Worm (Caenorhabditis elegans): Measurements from ENCODE around the gene nas-17.
"Not testable (repeated sequence)": the region's sequence is repeated elsewhere in the genome, so short reads cannot be mapped to it uniquely, and the experiment has no call there.

Gene nas-17

DNA sequence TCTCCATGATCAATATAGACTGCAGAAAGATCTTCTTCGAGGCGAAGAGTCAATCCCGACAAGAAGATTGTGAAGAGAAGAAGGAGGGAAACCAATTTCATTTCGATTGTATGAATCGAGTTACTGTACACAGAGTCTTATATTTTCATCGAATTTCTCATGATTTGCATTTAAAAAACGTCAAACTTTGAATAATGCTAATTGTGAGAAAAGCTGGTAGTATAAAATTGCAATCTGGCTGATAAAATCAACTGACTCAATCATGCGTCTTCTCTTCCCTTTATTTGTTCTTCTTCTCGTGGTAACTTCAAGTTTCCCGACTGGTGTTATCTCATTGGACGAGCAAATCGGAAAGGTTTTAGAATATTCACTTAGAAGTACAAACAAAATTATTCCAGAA lies 8.3 kb upstream of the nas-17 start, which contains the start of the genes K03B8.11 and K03B8.14:
Gene K03B8.11, minus strand, starts transcription at position 101 of the 400 bp plus-strand sequence.
Gene K03B8.14, plus strand, starts transcription at position 110 of the 400 bp plus-strand sequence.
- no peak for TF ChIP-seq him-1 (tag; optimal IDR thresholded peaks at IDR 0.05)
- TF ChIP-seq dao-5 (tag; optimal IDR thresholded peaks at IDR 0.05) = no peak
- no peak for TF ChIP-seq W03F9.2 (tag; optimal IDR thresholded peaks at IDR 0.05)

DNA sequence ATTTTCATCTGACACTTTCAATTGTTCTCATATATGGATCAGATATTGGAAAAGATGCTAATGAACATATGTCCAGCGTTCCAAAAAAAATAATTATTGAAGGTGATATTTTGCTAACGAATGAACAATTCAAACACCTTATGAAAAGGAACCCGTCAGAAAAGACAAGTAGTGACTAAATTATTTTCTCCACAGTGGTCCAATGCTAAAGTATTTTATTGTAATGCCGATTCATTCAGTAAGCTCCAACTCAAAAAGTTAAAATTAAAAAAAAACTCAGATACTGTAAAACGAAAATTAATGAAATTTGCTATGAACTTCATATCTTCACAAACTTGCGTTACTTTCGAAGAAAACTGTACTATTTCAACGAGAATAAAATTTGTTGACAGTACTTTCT lies 6.7 kb upstream of the nas-17 start, which contains the start of gene nas-16:
Gene nas-16, plus strand, starts transcription at position 301 of the 400 bp plus-strand sequence.
- TF ChIP-seq him-1 (tag; optimal IDR thresholded peaks at IDR 0.05) (no peak), dao-5 (tag; optimal IDR thresholded peaks at IDR 0.05) (no peak), W03F9.2 (tag; optimal IDR thresholded peaks at IDR 0.05) (no peak)

DNA sequence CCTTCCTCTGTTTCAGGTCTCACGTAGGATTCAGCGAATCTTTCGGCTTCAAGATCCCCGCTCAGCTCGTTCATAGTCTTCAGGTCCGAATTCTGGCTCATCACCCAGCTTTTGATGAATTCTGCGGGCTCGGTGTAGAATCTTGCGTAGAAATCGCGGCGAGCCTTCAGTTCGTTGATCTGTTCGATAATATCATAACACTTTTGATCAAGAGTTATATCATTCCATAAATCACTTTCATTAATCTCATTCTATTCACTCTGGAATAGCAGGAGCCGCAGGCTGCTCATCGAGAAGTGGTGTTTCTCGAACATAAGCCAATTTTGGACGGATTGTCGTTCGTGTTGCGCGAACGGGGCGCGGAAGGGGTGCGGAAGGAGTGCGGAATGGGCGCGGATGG lies 3.7 kb upstream of the nas-17 start, which contains the start of gene K03B8.4:
Gene K03B8.4, minus strand, starts transcription at position 101 of the 400 bp plus-strand sequence.
- not testable (repeated sequence) for TF ChIP-seq dao-5, him-1, W03F9.2 (tag; optimal IDR thresholded peaks at IDR 0.05)

DNA sequence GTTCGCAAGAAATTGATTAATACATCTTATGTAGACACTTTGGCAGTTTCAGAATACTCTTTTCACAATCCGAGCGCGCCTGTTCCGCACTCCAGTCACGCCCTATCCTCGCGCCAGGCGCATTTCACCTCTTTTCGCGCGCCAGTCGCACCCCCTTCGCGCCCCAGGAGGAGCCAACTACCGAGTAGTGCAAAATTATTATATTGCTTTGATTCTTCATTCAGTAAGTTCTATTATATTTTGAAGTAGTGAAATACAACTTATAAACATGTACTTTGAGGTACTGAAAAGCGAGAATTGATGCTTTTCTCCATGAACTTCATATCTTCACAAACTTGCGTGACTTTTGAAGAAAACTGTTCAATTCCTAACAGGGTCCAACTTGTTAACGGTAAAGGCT lies 2.6 kb upstream of the nas-17 start, which contains the start of gene nas-18:
Gene nas-18, plus strand, starts transcription at position 301 of the 400 bp plus-strand sequence.
- not testable (repeated sequence) for TF ChIP-seq him-1, dao-5, W03F9.2 (tag; optimal IDR thresholded peaks at IDR 0.05)

DNA sequence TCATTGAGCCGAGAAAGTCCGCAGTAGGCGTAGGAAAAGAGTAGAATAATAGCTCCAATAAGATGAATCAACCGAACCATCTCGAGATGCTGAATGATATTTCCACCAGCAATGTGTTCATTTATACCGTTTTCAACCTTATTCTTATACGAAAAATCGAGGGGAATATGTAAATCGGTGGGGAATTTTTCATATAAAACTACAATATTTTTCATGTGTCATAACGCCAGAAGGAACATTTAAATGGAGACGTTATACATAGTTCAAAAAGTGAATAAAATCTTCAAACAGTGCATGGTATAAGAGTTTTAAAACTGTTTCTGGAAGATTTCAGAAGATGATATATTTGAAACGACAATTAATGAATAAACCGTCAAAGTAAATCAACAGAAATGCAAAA lies 3.9 kb downstream of the nas-17 start, which contains the start of gene nas-19:
Gene nas-19, minus strand, starts transcription at position 101 of the 400 bp plus-strand sequence.
- no peak for TF ChIP-seq him-1 (tag; optimal IDR thresholded peaks at IDR 0.05)
- TF ChIP-seq W03F9.2 (tag; optimal IDR thresholded peaks at IDR 0.05) = no peak
- TF ChIP-seq dao-5 (tag; optimal IDR thresholded peaks at IDR 0.05) = no peak

DNA sequence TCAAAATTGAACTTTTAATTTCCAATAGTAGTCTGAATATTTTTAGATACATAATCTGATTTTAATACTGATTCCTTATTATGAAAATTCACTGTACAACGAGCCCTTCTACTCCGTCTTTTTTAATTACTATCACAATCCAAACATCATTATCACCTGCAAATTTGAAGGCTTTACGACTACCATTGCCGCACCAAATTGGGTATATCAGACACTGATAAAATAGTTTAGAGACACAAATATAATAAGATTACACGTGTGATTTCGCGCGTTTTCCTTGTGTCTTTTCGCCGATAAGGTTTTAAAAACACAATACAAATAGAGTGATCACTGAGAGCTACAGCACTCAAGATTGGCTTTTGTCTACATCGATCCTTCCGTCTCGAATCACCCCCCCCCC lies 4.3 kb downstream of the nas-17 start:
- TF ChIP-seq him-1 (tag; optimal IDR thresholded peaks at IDR 0.05) = no peak
- TF ChIP-seq W03F9.2 (tag; optimal IDR thresholded peaks at IDR 0.05) = no peak
- no peak for TF ChIP-seq dao-5 (tag; optimal IDR thresholded peaks at IDR 0.05)

DNA sequence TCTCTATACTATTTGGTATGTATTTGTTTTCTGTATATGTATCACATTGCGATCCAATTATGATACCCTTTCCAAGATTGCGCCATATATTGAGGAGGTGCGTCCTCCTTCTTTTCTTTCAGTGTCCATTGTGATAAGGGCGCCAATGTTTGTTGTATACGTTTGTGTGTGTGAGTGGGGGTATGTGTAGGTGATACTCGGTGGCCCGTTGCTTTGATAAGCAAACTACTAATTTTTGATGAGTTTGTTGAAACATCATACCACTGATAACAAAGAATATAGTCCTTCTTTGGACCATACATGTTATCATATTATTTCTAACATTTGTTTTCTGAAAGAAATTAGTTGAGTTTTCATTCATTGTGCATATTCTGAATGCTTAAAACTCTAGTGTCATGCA lies 5.0 kb downstream of the nas-17 start:
- TF ChIP-seq him-1 (tag; optimal IDR thresholded peaks at IDR 0.05) (no peak), W03F9.2 (tag; optimal IDR thresholded peaks at IDR 0.05) (no peak), dao-5 (tag; optimal IDR thresholded peaks at IDR 0.05) (no peak)

DNA sequence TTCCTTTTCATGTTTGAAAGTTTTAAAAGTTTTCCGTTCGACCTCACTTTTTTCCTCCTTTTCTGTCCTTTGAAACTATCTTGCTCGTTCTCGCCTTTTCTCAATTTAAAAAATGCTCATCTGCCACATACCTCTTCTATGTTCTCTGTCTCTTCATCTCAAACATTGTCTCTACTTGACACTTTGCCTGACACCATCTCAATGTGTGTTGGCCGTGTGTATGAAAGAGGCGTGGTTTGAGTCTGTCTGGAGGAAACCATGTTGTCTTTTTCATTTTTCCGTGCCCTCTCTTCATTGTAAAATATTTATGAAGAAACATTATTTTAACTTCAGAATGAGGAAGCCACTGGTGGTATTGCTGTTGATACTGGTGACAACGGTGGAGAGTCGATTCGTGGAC lies 8.5 kb downstream of the nas-17 start, which contains the start of gene K03B8.6:
Gene K03B8.6, plus strand, starts transcription at position 334 of the 400 bp plus-strand sequence.
- no peak for TF ChIP-seq dao-5 (tag; optimal IDR thresholded peaks at IDR 0.05)
- no peak for TF ChIP-seq him-1 (tag; optimal IDR thresholded peaks at IDR 0.05)
- no peak for TF ChIP-seq W03F9.2 (tag; optimal IDR thresholded peaks at IDR 0.05)

DNA sequence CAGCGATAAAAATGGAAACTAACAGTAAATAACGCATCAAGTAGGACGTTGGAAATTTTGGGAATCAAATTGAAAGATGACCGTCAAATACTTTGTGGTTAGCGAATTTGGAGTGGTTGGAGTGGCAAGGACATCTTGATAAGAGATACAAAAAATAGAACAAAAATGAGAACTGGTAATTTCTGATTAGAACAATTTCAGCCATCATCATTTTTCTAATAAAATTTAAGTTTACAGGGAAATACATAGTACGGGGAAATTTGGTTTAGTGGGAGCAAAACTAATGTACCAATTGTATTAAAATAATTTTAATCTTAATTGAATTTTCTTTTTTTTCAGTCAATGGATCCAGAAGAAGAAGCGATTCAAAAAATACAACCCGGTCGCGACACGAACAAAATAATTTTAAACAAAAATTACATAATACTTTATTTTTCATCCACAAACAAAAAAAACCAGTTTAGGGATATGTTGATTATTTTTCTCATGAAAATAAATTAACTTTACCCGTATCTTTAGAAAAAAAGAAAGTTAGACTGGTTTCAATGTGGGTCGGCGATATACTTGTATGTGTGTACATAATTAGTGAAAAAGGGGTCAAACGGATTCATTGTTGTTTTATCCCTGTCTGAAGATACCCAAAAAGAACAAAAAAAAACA lies 12.3 kb downstream of the nas-17 start, which contains the start of the genes K03B8.8 and grl-3:
Gene K03B8.8, minus strand, starts transcription at position 101 of the 660 bp plus-strand sequence.
Gene grl-3, plus strand, starts transcription at position 610 of the 660 bp plus-strand sequence.
- no peak for TF ChIP-seq dao-5 (tag; optimal IDR thresholded peaks at IDR 0.05)

DNA sequence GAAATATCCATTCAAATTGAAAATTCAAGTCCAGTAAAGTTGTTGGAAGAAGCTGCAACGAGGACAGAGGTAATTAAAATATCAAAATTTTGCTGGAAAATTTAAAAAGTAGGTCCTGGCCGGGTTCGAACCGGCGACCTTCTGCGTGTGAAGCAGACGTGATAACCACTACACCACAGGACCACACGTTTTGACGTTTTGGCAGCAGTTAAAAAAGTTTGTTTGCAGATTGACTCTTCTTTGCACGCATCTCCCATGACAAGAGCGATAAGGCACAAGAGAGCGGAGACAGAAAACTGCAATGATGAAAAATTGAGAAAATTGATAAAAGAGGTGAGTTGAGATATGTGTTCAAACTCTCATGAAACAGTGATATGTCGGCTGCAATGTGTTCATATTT lies 13.4 kb downstream of the nas-17 start:
- TF ChIP-seq W03F9.2 (tag; optimal IDR thresholded peaks at IDR 0.05) (no peak), dao-5 (tag; optimal IDR thresholded peaks at IDR 0.05) (no peak), him-1 (tag; optimal IDR thresholded peaks at IDR 0.05) (no peak)

DNA sequence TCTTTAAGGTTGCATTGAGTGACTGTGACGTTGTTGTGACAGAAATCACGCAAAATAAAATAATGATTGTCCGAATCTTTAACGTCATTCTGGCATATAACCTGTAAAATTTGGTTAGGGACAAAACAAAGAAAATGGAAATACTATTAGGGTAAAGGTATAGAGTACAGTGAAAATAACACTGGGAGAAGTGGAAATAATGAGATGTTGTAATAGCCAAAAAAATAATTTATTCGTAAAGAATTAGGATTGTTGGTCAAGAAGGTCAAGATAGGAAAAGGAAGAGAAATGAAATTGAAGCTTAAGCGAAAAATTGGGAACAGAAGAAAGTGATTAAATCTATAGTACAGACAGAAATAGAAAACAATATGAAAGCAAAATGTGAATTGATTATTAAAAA lies 16.3 kb downstream of the nas-17 start, which contains the start of gene deg-3:
Gene deg-3, minus strand, starts transcription at position 101 of the 400 bp plus-strand sequence.
- TF ChIP-seq dao-5 (tag; optimal IDR thresholded peaks at IDR 0.05) = no peak
- no peak for TF ChIP-seq him-1 (tag; optimal IDR thresholded peaks at IDR 0.05)
- no peak for TF ChIP-seq W03F9.2 (tag; optimal IDR thresholded peaks at IDR 0.05)

DNA sequence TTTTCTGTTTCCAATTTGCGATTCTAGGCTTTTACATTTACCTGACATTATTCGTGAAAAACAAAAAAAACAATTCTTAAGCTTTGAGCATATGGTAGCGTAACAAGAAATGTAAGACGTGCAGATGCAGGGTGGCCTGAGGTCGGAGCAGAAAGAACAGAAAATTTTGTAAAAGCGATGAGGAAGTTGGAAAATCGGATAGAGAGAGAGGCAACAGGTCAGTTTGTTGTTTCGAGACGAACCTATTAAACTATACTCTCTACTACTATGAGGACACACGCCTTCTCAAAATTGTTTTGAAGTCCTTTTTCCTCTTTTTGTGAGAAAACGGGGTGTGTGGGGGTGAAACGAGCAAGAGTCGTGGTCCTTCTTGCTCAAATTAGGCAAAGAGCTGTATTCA lies 22.9 kb downstream of the nas-17 start, which contains the start of gene des-2:
Gene des-2, minus strand, starts transcription at position 101 of the 400 bp plus-strand sequence.
- TF ChIP-seq dao-5 (tag; optimal IDR thresholded peaks at IDR 0.05) (no peak), him-1 (tag; optimal IDR thresholded peaks at IDR 0.05) (no peak), W03F9.2 (tag; optimal IDR thresholded peaks at IDR 0.05) (no peak)

DNA sequence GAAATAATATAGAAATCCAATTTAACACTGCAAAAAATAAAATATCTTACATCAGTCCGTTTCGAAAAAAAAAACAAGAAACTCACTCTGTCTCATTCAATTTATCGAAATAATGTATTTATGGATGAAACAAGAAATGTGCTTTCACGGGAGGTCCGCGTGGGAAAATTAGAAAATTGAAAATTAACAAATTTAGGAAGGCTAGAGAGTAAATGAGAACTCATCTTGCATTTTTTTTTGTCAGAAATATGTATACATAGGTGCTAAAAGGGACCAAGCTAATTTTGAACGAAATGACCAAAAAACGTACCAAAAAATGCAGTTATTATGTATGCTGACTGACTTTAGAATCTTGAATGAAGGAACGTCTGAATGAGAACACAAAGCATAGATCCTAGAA lies 25.8 kb downstream of the nas-17 start, which contains the start of gene T26H10.2:
Gene T26H10.2, minus strand, starts transcription at position 101 of the 400 bp plus-strand sequence.
- TF ChIP-seq dao-5 (tag; optimal IDR thresholded peaks at IDR 0.05) = no peak

DNA sequence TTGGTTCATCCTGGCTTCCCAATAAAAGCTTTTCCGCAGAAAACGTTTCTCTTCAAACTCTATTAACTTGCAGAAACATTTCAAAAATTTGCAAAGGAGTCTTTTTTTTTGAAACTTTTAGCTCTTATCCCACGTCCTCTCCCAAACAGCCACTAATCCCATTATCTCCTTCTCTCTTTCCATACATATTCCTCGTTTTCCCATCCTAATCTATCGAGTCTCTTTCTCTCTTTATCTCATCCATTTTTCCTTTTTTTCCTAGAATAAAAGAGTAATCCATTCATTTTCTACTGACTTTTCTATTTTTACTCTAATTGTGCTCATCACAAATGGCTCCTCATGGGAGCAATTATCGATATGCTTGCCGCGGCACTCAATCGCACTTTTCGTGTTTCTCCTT lies 30.0 kb downstream of the nas-17 start:
- TF ChIP-seq W03F9.2 (tag; optimal IDR thresholded peaks at IDR 0.05) (no peak), him-1 (tag; optimal IDR thresholded peaks at IDR 0.05) (no peak), dao-5 (tag; optimal IDR thresholded peaks at IDR 0.05) (no peak)

Measured in whole organism, L4/young adult.